Worm (Caenorhabditis elegans): Measurements from ENCODE around the gene C14E2.3.

The C14E2.3 gene

ce11 chrX:1825290-1825832, 14.0 kb upstream of the C14E2.3 start, which contains the start of gene C14E2.5:
TSS of gene C14E2.5 (minus strand) at chrX:1825340.
- TF ChIP-seq C34F6.9 (tag; optimal IDR thresholded peaks at IDR 0.05), result no peak
- TF ChIP-seq Y55F3AM.14 (GFP tag; optimal IDR thresholded peaks at IDR 0.05), result no peak
- no peak for TF ChIP-seq sma-3 (GFP tag; optimal IDR thresholded peaks at IDR 0.05)
- TF ChIP-seq elt-1 (tag; optimal IDR thresholded peaks at IDR 0.05), result no peak
- TF ChIP-seq R02D3.7 (tag; optimal IDR thresholded peaks at IDR 0.05), result no peak
- TF ChIP-seq nhr-6 (tag; optimal IDR thresholded peaks at IDR 0.05), result no peak
- no peak for TF ChIP-seq unc-39 (tag; optimal IDR thresholded peaks at IDR 0.05)
- no peak for TF ChIP-seq elt-3 (tag; optimal IDR thresholded peaks at IDR 0.05)
- no peak for TF ChIP-seq mab-5 (tag; optimal IDR thresholded peaks at IDR 0.05)
- no peak for TF ChIP-seq egl-27 (tag; optimal IDR thresholded peaks at IDR 0.05)
- no peak for TF ChIP-seq F13H6.1 (tag; optimal IDR thresholded peaks at IDR 0.05)
- TF ChIP-seq skn-1 (tag; optimal IDR thresholded peaks at IDR 0.05), result no peak
- TF ChIP-seq zag-1 (tag; optimal IDR thresholded peaks at IDR 0.05), result no peak
- TF ChIP-seq nhr-11 (tag; optimal IDR thresholded peaks at IDR 0.05), result no peak
- TF ChIP-seq nhr-23 (tag; optimal IDR thresholded peaks at IDR 0.05), result no peak
- no peak for TF ChIP-seq unc-55 (GFP tag; optimal IDR thresholded peaks at IDR 0.05)
- TF ChIP-seq nhr-129 (tag; optimal IDR thresholded peaks at IDR 0.05), result no peak
- no peak for TF ChIP-seq ztf-4 (tag; optimal IDR thresholded peaks at IDR 0.05)

ce11 chrX:1821235-1821634, 9.9 kb upstream of the C14E2.3 start, which contains the start of gene C14E2.4:
TSS of gene C14E2.4 (minus strand) at chrX:1821335.
- TF ChIP-seq ztf-4 (tag; optimal IDR thresholded peaks at IDR 0.05), result no peak
- TF ChIP-seq alr-1 (tag; optimal IDR thresholded peaks at IDR 0.05), result no peak
- no peak for TF ChIP-seq unc-62 (GFP tag; optimal IDR thresholded peaks at IDR 0.05)
- TF ChIP-seq ceh-82 (tag; optimal IDR thresholded peaks at IDR 0.05), result no peak
- TF ChIP-seq peb-1 (tag; optimal IDR thresholded peaks at IDR 0.05), result no peak
- no peak for TF ChIP-seq ztf-11 (tag; optimal IDR thresholded peaks at IDR 0.05)
- TF ChIP-seq mdl-1 (tag; optimal IDR thresholded peaks at IDR 0.05), result no peak
- TF ChIP-seq nhr-129 (tag; optimal IDR thresholded peaks at IDR 0.05), result no peak
- TF ChIP-seq unc-55 (GFP tag; optimal IDR thresholded peaks at IDR 0.05), result no peak
- no peak for TF ChIP-seq nhr-6 (tag; optimal IDR thresholded peaks at IDR 0.05)
- no peak for TF ChIP-seq skn-1 (tag; optimal IDR thresholded peaks at IDR 0.05)
- no peak for TF ChIP-seq ztf-1 (GFP tag; conservative IDR thresholded peaks at IDR 0.05)
- TF ChIP-seq ama-1 (optimal IDR thresholded peaks at IDR 0.05), result no peak
- TF ChIP-seq lin-11 (tag; optimal IDR thresholded peaks at IDR 0.05), result no peak
- TF ChIP-seq mbf-1 (tag; optimal IDR thresholded peaks at IDR 0.05), result no peak
- no peak for TF ChIP-seq elt-1 (tag; optimal IDR thresholded peaks at IDR 0.05)

- no peak for TF ChIP-seq unc-55 (GFP tag; optimal IDR thresholded peaks at IDR 0.05)
- TF ChIP-seq sem-4 (tag; optimal IDR thresholded peaks at IDR 0.05), result no peak
- no peak for TF ChIP-seq nhr-12 (tag; optimal IDR thresholded peaks at IDR 0.05)
- no peak for TF ChIP-seq skn-1 (tag; optimal IDR thresholded peaks at IDR 0.05)
- no peak for TF ChIP-seq F13H6.1 (tag; optimal IDR thresholded peaks at IDR 0.05)
- TF ChIP-seq unc-62 (GFP tag; optimal IDR thresholded peaks at IDR 0.05), result no peak
These were observed 4.8 kb upstream of the C14E2.3 start, which contains the start of gene C14E2.7 for ce11 chrX:1816106-1816505. TSS of gene C14E2.7 (plus strand) at chrX:1816406.

- TF ChIP-seq sma-3 (GFP tag; optimal IDR thresholded peaks at IDR 0.05), result no peak
- TF ChIP-seq unc-55 (GFP tag; optimal IDR thresholded peaks at IDR 0.05), result no peak
- TF ChIP-seq nhr-12 (tag; optimal IDR thresholded peaks at IDR 0.05), result no peak
- no peak for TF ChIP-seq mbf-1 (tag; optimal IDR thresholded peaks at IDR 0.05)
- TF ChIP-seq nhr-23 (tag; optimal IDR thresholded peaks at IDR 0.05), result no peak
- TF ChIP-seq elt-1 (tag; optimal IDR thresholded peaks at IDR 0.05), result no peak
- no peak for TF ChIP-seq zag-1 (tag; optimal IDR thresholded peaks at IDR 0.05)
- TF ChIP-seq ZK546.5 (tag; optimal IDR thresholded peaks at IDR 0.05), result no peak
- TF ChIP-seq nhr-10 (tag; optimal IDR thresholded peaks at IDR 0.05), result no peak
- no peak for TF ChIP-seq ama-1 (optimal IDR thresholded peaks at IDR 0.05)
- no peak for TF ChIP-seq sem-4 (tag; optimal IDR thresholded peaks at IDR 0.05)
- no peak for TF ChIP-seq nhr-237 (tag; optimal IDR thresholded peaks at IDR 0.05)
- no peak for TF ChIP-seq elt-3 (tag; optimal IDR thresholded peaks at IDR 0.05)
These were observed 10.3 kb downstream of the C14E2.3 start, which contains the start of gene C14E2.11 for ce11 chrX:1800980-1801506. TSS of gene C14E2.11 (plus strand) at chrX:1801456.

ce11 chrX:1798543-1798942, 12.8 kb downstream of the C14E2.3 start:
- TF ChIP-seq gmeb-1 (tag; optimal IDR thresholded peaks at IDR 0.05) (no peak), ztf-4 (tag; optimal IDR thresholded peaks at IDR 0.05) (no peak), nhr-21 (tag; optimal IDR thresholded peaks at IDR 0.05) (no peak), unc-39 (tag; optimal IDR thresholded peaks at IDR 0.05) (no peak), nhr-237 (tag; optimal IDR thresholded peaks at IDR 0.05) (no peak), fos-1 (tag; optimal IDR thresholded peaks at IDR 0.05) (no peak), C34F6.9 (tag; optimal IDR thresholded peaks at IDR 0.05) (no peak), ztf-11 (tag; optimal IDR thresholded peaks at IDR 0.05) (no peak), aly-2 (tag; optimal IDR thresholded peaks at IDR 0.05) (no peak), alr-1 (tag; optimal IDR thresholded peaks at IDR 0.05) (no peak), ZK546.5 (tag; optimal IDR thresholded peaks at IDR 0.05) (no peak), nhr-6 (tag; optimal IDR thresholded peaks at IDR 0.05) (no peak), mdl-1 (tag; optimal IDR thresholded peaks at IDR 0.05) (no peak)

Data from whole organism, L2 larva.